Fruit fly (Drosophila melanogaster): Measurements from ENCODE around the gene CG5114.

The CG5114 gene

dm6 chr3L:14977536-14978495, 4.8 kb upstream of the CG5114 start (continued):
- TF ChIP-seq Meics (GFP tag; optimal IDR thresholded peaks at IDR 0.05) (no peak), CG11696 (GFP tag; IDR thresholded peaks at IDR 0.05) (no peak), gsb-n (tag; optimal IDR thresholded peaks at IDR 0.05) (no peak), ftz-f1 (GFP tag; optimal IDR thresholded peaks at IDR 0.05) (peak; percentile 28), Hmx (GFP tag; optimal IDR thresholded peaks at IDR 0.05) (no peak), CG17385 (GFP tag; optimal IDR thresholded peaks at IDR 0.05) (peak; percentile 39), MTF-1 (GFP tag; optimal IDR thresholded peaks at IDR 0.05; ENCODE audit: borderline replicate concordance) (peak; percentile 38), CG7987 (GFP tag; optimal IDR thresholded peaks at IDR 0.05) (no peak), Hr3 (GFP tag; optimal IDR thresholded peaks at IDR 0.05) (peak; percentile 64), jing (GFP tag; optimal IDR thresholded peaks at IDR 0.05) (no peak), fru (optimal IDR thresholded peaks at IDR 0.05) (no peak), Antp (GFP tag; optimal IDR thresholded peaks at IDR 0.05) (peak; percentile 37), CG13287 (GFP tag; IDR thresholded peaks at IDR 0.05; ENCODE audit: partially characterized antibody) (no peak; the same call in none of the 2 replicates), CHES-1-like (GFP tag; optimal IDR thresholded peaks at IDR 0.05) (peak; percentile 19), hkb (optimal IDR thresholded peaks at IDR 0.05) (no peak), hkb (GFP tag; IDR thresholded peaks at IDR 0.05) (peak; percentile 68), ewg (GFP tag; optimal IDR thresholded peaks at IDR 0.05) (peak; percentile 24), NK7.1 (GFP tag; optimal IDR thresholded peaks at IDR 0.05) (no peak), p53 (GFP tag; optimal IDR thresholded peaks at IDR 0.05) (no peak), Hey (tag; optimal IDR thresholded peaks at IDR 0.05) (no peak), fd102C (GFP tag; optimal IDR thresholded peaks at IDR 0.05) (no peak), HLH3B (GFP tag; IDR thresholded peaks at IDR 0.05) (peak; percentile 43), CG8944 (GFP tag; optimal IDR thresholded peaks at IDR 0.05) (peak; percentile 42), luna (GFP tag; optimal IDR thresholded peaks at IDR 0.05) (no peak), CG12391 (tag; optimal IDR thresholded peaks at IDR 0.05) (peak; percentile 62), Opbp (GFP tag; IDR thresholded peaks at IDR 0.05; ENCODE audit: partially characterized antibody) (no peak; the same call in 2 of the 3 replicates), HmgD (GFP tag; optimal IDR thresholded peaks at IDR 0.05) (no peak), chinmo (GFP tag; IDR thresholded peaks at IDR 0.05; ENCODE audit: partially characterized antibody) (no peak; the same call in 2 of the 4 replicates), MBD-R2 (GFP tag; IDR thresholded peaks at IDR 0.05) (no peak), CG11723 (GFP tag; optimal IDR thresholded peaks at IDR 0.05) (no peak), CG10959 (GFP tag; IDR thresholded peaks at IDR 0.05) (peak; percentile 34; the same call in 1 of the 2 replicates), slbo (GFP tag; IDR thresholded peaks at IDR 0.05) (no peak), CG32772 (GFP tag; IDR thresholded peaks at IDR 0.05) (peak; percentile 36; the same call in 1 of the 2 replicates), knrl (GFP tag; IDR thresholded peaks at IDR 0.05; ENCODE audit: partially characterized antibody) (no peak), kni (GFP tag; optimal IDR thresholded peaks at IDR 0.05) (peak; percentile 97), pita (GFP tag; optimal IDR thresholded peaks at IDR 0.05) (no peak), CG3847 (GFP tag; IDR thresholded peaks at IDR 0.05) (no peak), scrt (GFP tag; optimal IDR thresholded peaks at IDR 0.05) (no peak), bcd (GFP tag; optimal IDR thresholded peaks at IDR 0.05) (no peak), cas (GFP tag; IDR thresholded peaks at IDR 0.05) (no peak), lov (optimal IDR thresholded peaks at IDR 0.05) (no peak), lov (GFP tag; IDR thresholded peaks at IDR 0.05) (no peak), CG32767 (GFP tag; IDR thresholded peaks at IDR 0.05) (no peak), CG13123 (GFP tag; optimal IDR thresholded peaks at IDR 0.05) (no peak), croc (GFP tag; conservative IDR thresholded peaks at IDR 0.05) (no peak), Xbp1 (GFP tag; optimal IDR thresholded peaks at IDR 0.05) (peak; percentile 25), dmrt99B (tag; optimal IDR thresholded peaks at IDR 0.05) (peak; percentile 46), Trl (optimal IDR thresholded peaks at IDR 0.05) (peak; percentile 58 to 63), Trl (GFP tag; optimal IDR thresholded peaks at IDR 0.05) (no peak), CG10431 (GFP tag; optimal IDR thresholded peaks at IDR 0.05) (peak; percentile 27)

All from whole organism, embryonic.